Fruit fly (Drosophila melanogaster) whole organism, larva: ENCODE results near the gene mon2.
A peak's percentile ranks its signal among the peaks of the same experiment; 100 is the strongest.

Experiments
- noc ChIP-seq: fragments of 200-800 bp; sonication (Bioruptor generic); optimal IDR thresholded peaks from 3 replicates; lab custom pipeline; 2019; ENCODE audit warnings: missing biosample characterization, mild to moderate bottlenecking, missing genetic modification characterization, moderate library complexity

mon2 gene

DNA sequence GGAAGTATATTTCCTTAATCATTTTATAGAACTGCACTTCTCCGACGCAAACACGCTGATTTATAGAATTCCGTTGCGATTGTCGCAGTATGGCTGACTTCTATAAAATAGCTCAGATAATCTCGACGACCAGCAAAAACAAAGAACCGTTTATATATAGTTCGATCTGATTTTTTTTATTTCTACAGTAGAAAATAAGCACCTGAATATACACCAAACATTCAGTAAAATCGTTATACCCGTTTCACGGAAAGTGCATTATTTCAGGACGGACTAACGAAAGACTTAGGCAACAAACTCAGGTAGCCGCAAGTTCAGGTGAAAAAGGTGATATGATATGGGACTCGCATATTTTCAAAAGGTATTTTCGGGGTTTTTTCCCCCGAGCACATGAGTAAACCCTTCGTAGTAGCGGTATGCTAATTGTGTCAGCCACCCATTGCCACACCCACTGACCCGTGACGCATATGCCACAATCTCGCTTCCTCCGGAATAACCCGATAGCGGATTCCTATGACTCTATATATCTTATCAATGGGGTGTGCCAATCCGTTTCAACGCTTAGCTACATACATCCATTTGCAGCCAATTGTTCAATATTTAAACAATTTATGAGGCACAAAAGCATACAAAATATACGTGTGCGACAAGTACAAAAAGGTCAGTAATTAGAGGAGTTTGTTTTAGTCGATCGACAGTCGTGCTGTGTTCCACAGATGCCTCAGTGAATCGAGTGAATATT lies 21.4 kb upstream of the mon2 start, which contains the start of the genes CG42763 and CG43394:
TSS of gene CG42763 (minus strand) at position 41 of the 742 bp plus-strand sequence.
TSS of gene CG43394 (plus strand) at position 692 of the 742 bp plus-strand sequence.
- TF ChIP-seq noc (tag; lab: Kevin White, UChicago) = no peak

DNA sequence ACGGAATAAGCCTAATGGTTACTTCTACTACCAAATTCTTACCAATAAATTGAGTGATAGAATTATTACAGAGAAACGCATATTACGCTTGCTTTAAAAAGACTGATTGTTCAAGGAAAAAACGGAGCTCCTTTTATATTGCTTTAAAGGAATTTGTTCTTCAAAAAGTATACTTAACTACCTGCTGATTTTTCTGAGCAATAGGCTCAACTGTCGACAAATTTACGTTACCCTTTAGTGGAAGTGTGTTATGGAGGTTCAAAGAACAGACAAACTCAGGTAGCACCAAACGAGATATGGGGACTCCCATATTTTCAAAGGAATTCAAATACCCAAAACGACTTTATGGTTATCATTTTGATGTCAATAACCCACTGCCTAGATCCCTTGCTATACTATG lies 20.1 kb upstream of the mon2 start, which contains the start of gene CG42762:
TSS of gene CG42762 (minus strand) at position 101 of the 400 bp plus-strand sequence.
- TF ChIP-seq noc (tag; lab: Kevin White, UChicago) = no peak

DNA sequence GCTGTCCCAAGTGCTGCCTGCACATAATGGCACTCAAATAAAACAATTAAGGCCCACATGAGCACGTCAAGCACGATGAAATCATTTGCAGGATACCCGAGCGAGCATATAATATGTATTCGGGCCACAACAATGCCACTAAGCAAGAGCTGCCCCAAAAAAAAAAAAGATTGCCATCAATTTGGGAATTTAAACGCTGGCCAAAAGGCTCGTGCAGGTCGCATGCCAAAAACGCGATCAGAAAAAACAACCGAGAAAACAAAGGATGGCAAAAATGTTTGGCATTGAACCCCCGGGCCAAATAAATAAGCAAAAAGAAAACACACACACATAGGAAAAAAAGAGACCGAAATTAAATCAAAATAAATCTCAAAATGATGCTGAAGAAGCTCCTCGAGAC lies 18.9 kb upstream of the mon2 start:
- TF ChIP-seq noc (tag; lab: Kevin White, UChicago) = no peak

DNA sequence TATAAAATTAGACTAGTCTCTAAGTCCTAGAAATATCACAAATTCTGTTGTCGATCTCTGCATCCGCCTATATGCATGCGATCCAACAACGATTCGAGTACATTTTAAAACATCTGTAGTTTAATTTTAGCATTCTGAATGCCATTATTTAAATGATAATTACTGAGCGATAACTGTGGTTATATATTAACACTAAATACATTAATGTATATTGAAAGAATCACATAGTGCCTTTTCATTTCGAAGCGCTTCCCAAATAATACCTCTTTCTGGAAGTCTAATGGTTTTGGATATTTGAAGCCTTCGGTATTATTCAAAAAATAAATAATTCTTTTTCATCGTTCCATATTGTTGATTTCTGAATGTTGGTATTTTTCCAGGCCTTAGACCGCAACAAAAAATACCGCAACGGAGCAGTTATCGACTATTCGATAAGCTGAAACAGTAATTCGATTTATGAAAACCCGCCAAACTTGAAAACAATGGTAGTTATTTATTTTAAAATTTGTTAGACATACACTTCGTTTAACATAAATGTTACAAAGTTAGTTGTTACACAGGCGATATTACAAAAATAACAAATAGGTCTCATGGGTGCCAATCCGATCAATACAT lies 10.1 kb upstream of the mon2 start:
- no peak for TF ChIP-seq noc (tag; lab: Kevin White, UChicago)

DNA sequence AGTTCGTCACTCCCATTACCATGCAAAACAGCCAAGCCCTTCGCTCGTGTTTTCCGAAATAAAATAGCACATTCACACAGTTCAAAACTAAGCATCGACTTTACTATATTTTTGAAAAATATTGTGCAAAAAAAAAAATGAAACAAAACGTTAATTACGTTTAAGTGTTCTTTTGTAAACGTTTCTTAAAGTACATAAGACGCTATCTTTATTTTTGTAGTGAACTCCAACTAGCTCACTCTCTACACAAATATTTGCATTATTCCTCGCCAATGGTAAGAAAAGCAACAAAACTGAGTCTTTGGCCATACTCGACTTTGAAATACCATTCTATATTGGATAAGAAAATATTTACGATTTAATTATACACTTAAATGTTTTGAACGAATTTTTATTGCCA lies 6.9 kb upstream of the mon2 start:
- TF ChIP-seq noc (tag; lab: Kevin White, UChicago) = no peak

DNA sequence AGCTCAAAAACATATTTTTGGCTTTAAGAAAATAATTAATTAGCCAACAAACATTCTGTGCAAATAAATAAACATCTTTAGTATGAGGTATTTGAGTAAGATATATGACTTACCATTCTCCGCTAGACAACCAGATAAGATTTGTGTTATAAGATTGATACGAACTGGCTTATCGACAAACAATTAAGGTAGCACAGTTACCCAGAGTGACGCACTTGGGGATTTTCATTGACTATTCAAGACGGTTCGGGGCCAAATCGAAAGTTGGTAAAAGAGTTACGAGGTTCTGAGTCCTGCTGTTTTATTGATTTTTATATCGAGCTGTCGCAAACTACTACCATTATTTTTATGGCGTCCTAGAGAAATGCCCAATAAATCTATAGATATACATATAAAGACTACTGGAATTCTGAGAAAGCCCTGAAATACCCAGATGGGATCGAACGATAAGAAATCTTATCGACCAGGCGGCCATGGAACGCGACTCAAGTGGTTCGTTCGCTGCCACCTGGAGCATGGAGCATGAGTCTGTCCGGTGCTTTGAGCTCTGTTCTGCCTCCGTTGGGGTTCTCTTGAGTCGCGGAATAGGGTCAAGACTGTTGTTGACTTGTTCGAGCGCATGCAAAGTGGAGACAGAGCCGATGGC lies 6.3 kb upstream of the mon2 start:
- TF ChIP-seq noc (tag; lab: Kevin White, UChicago) = peak; percentile 47

DNA sequence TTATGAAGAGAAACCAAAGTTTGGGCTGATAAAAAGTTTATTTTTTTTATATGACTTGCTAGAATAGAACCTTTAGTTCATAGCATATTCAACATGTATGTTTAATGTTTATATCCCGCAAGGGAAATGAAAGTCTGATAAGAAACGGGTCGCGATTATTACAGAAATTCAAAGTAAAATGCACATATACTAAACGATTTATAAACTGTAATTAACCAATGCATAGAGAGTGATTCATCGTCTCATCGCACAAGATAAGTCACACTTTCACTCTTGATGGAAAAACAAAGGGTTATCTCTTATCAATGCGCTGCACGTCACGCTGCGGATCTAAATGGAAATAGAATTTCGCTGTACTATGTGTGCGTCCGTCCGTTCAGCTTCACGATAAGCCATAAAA lies 5.1 kb upstream of the mon2 start:
- TF ChIP-seq noc (tag; lab: Kevin White, UChicago) = no peak

DNA sequence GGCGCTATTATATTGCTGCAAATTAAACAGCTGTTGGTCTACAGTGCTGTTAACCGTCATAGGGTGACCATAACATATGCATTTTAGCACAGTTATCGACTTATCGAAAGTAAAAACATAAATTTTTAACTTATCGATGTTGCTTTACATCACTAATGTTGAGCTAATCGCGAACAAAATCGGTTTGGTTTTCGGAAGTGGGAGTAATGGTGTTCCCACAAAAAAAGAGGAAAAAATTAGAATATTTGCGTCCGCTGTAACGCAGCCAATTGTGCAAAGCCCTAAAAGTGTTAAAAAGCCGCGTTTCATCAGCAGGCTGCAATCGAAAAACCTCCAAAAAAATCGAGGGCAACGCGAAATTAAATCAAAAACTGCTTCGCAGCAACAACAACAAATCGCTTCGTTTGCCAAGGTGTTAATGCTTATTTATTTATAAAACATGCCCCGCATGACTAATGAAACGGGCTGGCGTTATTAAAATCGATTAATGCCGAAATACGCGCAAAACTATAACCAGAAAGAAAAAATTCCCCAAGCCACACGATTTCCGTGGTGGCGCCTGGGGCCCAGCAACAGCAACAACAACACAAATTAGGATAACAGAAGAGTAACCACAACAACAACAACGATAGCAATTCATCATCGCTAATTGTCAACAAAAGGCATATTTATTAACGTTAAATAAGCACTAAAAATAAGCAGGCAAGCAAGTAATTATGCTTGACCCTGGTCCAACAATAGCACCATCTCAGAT lies 3.2 kb upstream of the mon2 start, which contains the start of the genes CG12375 and CG8668:
TSS of gene CG12375 (minus strand) at position 42 of the 754 bp plus-strand sequence.
TSS of gene CG8668 (plus strand) at position 153 of the 754 bp plus-strand sequence.
- peak; percentile 32 for TF ChIP-seq noc (tag; lab: Kevin White, UChicago)

DNA sequence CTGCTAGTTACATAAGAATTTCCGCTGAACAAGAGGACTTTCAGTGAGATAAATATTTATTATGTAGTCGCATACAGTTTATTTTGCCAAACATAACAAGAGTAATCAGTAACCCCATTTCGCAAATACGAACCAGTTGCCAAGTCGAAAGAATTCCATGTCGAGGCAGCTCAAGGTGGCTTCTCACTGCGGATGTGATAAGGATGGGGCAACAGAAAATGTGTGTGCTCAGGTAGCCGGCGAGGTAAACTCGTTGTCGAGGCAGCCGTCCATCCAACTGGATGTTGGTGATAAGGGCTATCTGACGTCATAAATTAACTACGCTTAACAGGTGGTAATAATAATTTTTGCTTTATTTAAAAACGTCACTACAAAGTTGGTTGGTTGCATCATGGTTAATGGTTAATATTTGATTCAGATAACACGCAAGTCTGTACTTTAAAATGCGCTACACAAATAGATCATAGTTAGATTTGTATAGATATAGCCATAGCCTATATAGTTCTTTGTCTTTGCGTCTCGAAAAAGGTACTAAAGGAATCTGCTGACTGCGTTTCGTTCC lies 7.1 kb downstream of the mon2 start:
- peak; percentile 41 for TF ChIP-seq noc (tag; lab: Kevin White, UChicago)

DNA sequence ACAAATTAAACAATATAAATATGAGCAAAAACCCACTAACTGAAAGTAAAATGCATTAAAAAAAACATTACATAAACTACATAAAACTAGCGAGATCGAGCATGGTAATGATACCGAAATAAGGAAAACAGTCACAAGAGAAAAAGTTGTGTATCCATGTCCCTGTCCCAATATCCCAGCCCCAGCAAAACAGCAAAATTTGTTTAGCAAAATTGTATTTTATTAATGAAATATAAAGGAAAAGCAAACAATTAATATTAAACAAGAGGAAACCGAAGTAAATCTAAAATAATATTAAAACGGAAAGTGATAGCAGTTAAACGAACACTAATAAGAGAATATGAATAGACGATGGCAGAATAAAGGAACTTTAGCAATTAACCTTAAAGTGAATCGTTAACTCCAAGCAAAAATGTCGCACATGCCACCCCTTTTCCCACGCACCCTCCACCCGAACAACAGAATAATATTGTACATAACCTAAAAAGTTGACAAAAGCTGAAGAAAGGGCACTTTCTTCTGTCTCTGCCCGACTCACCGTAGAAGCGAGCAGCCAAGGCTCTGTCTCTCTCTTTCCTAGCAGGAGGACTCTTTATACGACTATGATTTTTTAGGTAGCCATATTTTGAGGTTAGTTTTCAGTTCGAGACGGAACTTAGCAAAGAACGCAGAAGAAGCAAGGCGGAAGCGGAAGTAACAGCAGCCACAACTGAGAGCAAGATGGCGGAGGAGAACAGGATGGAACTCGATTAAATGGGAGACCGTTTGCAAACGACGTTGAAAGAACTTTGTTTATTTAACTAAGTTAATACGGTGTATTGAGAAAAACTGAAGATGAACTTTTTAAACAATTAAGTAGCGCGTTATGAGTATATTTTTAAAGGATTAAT lies 13.0 kb downstream of the mon2 start:
- TF ChIP-seq noc (tag; lab: Kevin White, UChicago) = no peak

DNA sequence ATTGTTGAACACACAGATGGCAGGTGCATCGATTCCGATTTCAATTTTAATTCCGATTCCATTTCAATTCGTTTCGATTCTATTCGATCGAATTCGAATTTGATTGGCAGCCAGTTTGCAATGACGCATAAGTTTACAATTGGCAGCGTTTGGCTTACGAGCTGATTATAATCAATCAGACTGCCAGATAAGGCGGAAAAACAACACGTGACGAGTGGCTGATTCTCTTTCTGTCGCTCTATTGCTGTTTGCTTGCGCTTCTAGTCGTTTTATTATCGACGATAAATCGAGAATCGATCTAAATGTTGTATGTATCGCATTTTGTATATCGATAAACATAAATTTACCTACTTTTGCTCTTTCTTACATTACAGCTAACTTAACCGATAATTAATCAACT lies 19.1 kb downstream of the mon2 start:
- no peak for TF ChIP-seq noc (tag; lab: Kevin White, UChicago)

DNA sequence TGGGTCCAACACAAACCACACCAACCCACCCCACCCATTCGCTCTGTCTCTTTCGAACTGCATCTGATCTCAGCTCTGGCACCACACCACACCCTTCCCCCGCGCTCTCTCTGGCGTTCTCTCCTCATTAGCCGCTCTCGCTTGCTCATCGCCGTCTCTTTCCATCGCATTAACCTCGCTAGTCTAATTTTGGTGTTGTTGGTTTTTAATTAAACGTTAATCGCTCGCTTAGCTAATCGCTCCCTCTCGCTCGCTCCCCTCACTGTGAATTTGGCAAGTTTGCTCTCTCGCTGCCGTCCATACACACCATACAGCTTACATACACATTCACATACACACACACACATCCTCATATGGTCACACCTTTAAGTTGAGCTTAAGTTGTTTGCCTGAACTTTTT lies 19.7 kb downstream of the mon2 start:
- no peak for TF ChIP-seq noc (tag; lab: Kevin White, UChicago)

DNA sequence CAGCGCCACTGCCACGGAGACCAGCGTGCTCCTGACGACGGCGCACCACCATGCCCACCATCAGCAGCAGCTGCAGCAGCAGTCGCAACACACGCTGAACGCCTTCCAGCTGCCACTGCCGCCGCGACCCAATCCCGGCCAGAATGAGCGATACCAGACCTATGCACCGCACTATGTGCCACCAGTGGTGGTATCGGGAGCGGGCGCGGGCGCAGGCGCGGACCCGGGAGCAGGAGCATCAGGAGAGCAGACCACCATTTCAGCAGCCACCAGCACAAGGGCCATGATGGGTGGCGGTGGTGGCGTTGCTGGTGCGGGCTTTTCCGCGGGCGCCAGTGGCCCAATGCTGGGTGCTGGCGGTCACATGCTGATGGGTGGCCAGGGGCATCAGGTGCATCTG lies 20.7 kb downstream of the mon2 start:
- no peak for TF ChIP-seq noc (tag; lab: Kevin White, UChicago)
